Worm (Caenorhabditis elegans) whole organism, late embryonic: Measurements from ENCODE around the gene T28A11.22.

Experiments used
- dve-1 ChIP-seq: sonication (generic microtip); optimal IDR thresholded peaks from 2 replicates; lab custom pipeline; 2017; ENCODE audit warnings: antibody characterized with exemption, mild to moderate bottlenecking, missing genetic modification characterization, missing compliant biosample characterization
- nhr-232 ChIP-seq: sonication (generic microtip); optimal IDR thresholded peaks from 2 replicates; lab custom pipeline; 2016; ENCODE audit warnings: missing genetic modification characterization, missing compliant biosample characterization
- pha-4 ChIP-seq: fragments of 150-350 bp; optimal IDR thresholded peaks from 2 replicates; lab custom pipeline; 2018; ENCODE audit warnings: missing biosample characterization, missing genetic modification reagents, missing genetic modification characterization
- tbx-2 ChIP-seq: sonication (generic microtip); optimal IDR thresholded peaks from 2 replicates; lab custom pipeline; 2016; ENCODE audit warnings: missing genetic modification characterization, missing compliant biosample characterization
- unc-86 ChIP-seq: sonication (generic microtip); optimal IDR thresholded peaks from 2 replicates; lab custom pipeline; 2016; ENCODE audit warnings: missing genetic modification characterization, missing compliant biosample characterization

ce11 chrV:3266189-3266588, 8.8 kb downstream of the T28A11.22 start, which contains the start of gene T28A11.17:
- TF ChIP-seq dve-1 (tag; lab: Kevin White, UChicago) (no peak), pha-4 (tag; lab: Kevin White, UChicago) (no peak), nhr-232 (tag; lab: Kevin White, UChicago) (no peak), unc-86 (no peak), tbx-2 (tag; lab: Kevin White, UChicago) (no peak)
